Fruit fly (Drosophila melanogaster) S2 (cell line): ENCODE results near the gene Pfrx.

Experiments used
- CG8478 ChIP-seq: fragments of >200 bp; optimal IDR thresholded peaks from 2 replicates; lab custom pipeline; 2018
- CTCF ChIP-seq, 2 experiments: fragments of >200 bp; optimal IDR thresholded peaks; 2 replicates each; lab custom pipeline; 2018

dm6 chrX:19479134-19479533 lies 16.2 kb upstream of the Pfrx start, which contains the start of gene CG32533:
- TF ChIP-seq CTCF (optimal IDR thresholded peaks at IDR 0.05; lab: Kevin White, UChicago) (no peak), CG8478 (lab: Kevin White, UChicago) (no peak)
